Fruit fly (Drosophila melanogaster) whole organism, embryonic: Measurements from ENCODE around the gene CG10943.

Experiments used
- CG12236 ChIP-seq: fragments of 200-800 bp; sonication (Bioruptor generic); optimal IDR thresholded peaks from 2 replicates; lab custom pipeline; 2016; ENCODE audit warnings: missing biosample characterization, missing genetic modification characterization
- HLHmδ ChIP-seq: fragments of 200-800 bp; sonication (Bioruptor generic); optimal IDR thresholded peaks from 2 replicates; lab custom pipeline; 2018; ENCODE audit warnings: missing biosample characterization, mild to moderate bottlenecking, missing genetic modification characterization, moderate library complexity
- Ptx1 ChIP-seq: fragments of 200-800 bp; sonication (Bioruptor generic); IDR thresholded peaks from 2 replicates; pipeline ENCODE4 v1.3.6; 2022; ENCODE audit warnings: missing biosample characterization, missing genetic modification characterization
- Trl ChIP-seq, 3 experiments: fragments of >200 bp in 2 of 3; fragments of 200-800 bp in 1 of 3; sonication (Bioruptor generic) in 1 of 3; optimal IDR thresholded peaks; 2 replicates in 1 of 3; 3 replicates in 2 of 3; lab custom pipeline; 2016 to 2017; ENCODE audit warnings: missing biosample characterization in 1 of 3, missing genetic modification characterization in 1 of 3
- ap ChIP-seq: fragments of 200-800 bp; sonication (Bioruptor generic); IDR thresholded peaks from 2 replicates; pipeline ENCODE4 v1.3.6; 2022; ENCODE audit warnings: missing biosample characterization, missing genetic modification characterization
- btn ChIP-seq: fragments of 200-800 bp; sonication (Bioruptor generic); optimal IDR thresholded peaks from 2 replicates; lab custom pipeline; 2016; ENCODE audit warnings: missing biosample characterization, missing genetic modification characterization
- knrl ChIP-seq: fragments of 200-800 bp; sonication (Bioruptor generic); IDR thresholded peaks from 3 replicates; pipeline ENCODE4 v1.3.6; 2022; ENCODE audit warnings: missing biosample characterization, missing genetic modification characterization; ENCODE audit not compliant: partially characterized antibody
- pho ChIP-seq: fragments of 200-800 bp; sonication (Bioruptor generic); optimal IDR thresholded peaks from 2 replicates; lab custom pipeline; 2016; ENCODE audit warnings: missing biosample characterization, missing genetic modification characterization

- TF ChIP-seq knrl (GFP tag; lab: Robert Waterston, UW) (peak; percentile 28; the same call in 2 of the 3 replicates), Trl (optimal IDR thresholded peaks at IDR 0.05; lab: Kevin White, UChicago) (no peak), Trl (GFP tag; optimal IDR thresholded peaks at IDR 0.05; lab: Kevin White, UChicago) (no peak), ap (GFP tag; lab: Robert Waterston, UW) (no peak), btn (GFP tag; lab: Kevin White, UChicago) (no peak), HLHmδ (GFP tag; lab: Kevin White, UChicago) (no peak), CG12236 (no peak), Ptx1 (no peak), pho (no peak)
Observed at dm6 chr3L:12814806-12815205, 47.9 kb downstream of the CG10943 start.
